Fruit fly (Drosophila melanogaster): Measurements from ENCODE around the gene fabp.
A peak's percentile ranks its signal among the peaks of the same experiment; 100 is the strongest.

The fabp gene

DNA sequence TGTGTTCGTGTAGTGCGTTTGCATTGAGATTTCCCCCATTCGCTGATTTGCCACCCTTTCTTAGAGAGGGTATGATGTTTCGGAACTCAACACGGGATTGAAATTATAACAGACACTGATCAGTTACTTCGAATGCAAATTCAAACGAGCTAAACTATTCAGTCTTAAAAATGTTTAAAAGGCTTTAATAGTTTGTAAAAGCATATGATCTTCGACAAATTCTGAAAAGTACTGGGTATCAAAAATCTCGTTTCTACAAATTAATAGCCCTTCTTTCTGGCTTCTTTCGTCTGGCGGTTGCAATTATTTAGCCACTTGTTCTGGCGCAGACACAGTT is 15.4 kb upstream of the fabp start (continued):
- 0 out of 2 replicates have a peak, but pooled peaks have one; percentile 29 for TF ChIP-seq sim (GFP tag; IDR thresholded peaks at IDR 0.05)
- peak; percentile 11; the same call in 1 of the 3 replicates for TF ChIP-seq CG11456 (GFP tag; IDR thresholded peaks at IDR 0.05)
- TF ChIP-seq CG13775 (GFP tag; optimal IDR thresholded peaks at IDR 0.05): peak; percentile 50
- no peak for TF ChIP-seq ab (GFP tag; optimal IDR thresholded peaks at IDR 0.05)
- TF ChIP-seq Fer3 (tag; optimal IDR thresholded peaks at IDR 0.05): peak; percentile 60
- no peak for TF ChIP-seq CG6791 (GFP tag; IDR thresholded peaks at IDR 0.05; ENCODE audit: partially characterized antibody)
- TF ChIP-seq CG4282 (GFP tag; optimal IDR thresholded peaks at IDR 0.05): no peak
- TF ChIP-seq ato (GFP tag; IDR thresholded peaks at IDR 0.05; ENCODE audit: partially characterized antibody): no peak
- no peak for TF ChIP-seq BtbVII (GFP tag; optimal IDR thresholded peaks at IDR 0.05)
- TF ChIP-seq Elba2 (GFP tag; optimal IDR thresholded peaks at IDR 0.05): no peak
- no peak for TF ChIP-seq ftz-f1 (GFP tag; optimal IDR thresholded peaks at IDR 0.05)
- TF ChIP-seq dpn (GFP tag; optimal IDR thresholded peaks at IDR 0.05): peak; percentile 68 to 77
- TF ChIP-seq CG9876 (GFP tag; optimal IDR thresholded peaks at IDR 0.05): no peak
- peak; percentile 77 for TF ChIP-seq CG5953 (GFP tag; IDR thresholded peaks at IDR 0.05)
- TF ChIP-seq hth (optimal IDR thresholded peaks at IDR 0.05): no peak
- TF ChIP-seq CG13894 (tag; optimal IDR thresholded peaks at IDR 0.05): no peak
- peak; percentile 67 for TF ChIP-seq CG17829 (tag; optimal IDR thresholded peaks at IDR 0.05)
- no peak for TF ChIP-seq CG2202 (tag; optimal IDR thresholded peaks at IDR 0.05)
- TF ChIP-seq NfI (GFP tag; optimal IDR thresholded peaks at IDR 0.05): peak; percentile 76
- TF ChIP-seq ranshi (GFP tag; IDR thresholded peaks at IDR 0.05): peak; percentile 72
- TF ChIP-seq cwo (GFP tag; optimal IDR thresholded peaks at IDR 0.05): peak; percentile 41
- TF ChIP-seq CG8765 (GFP tag; IDR thresholded peaks at IDR 0.05): no peak
- TF ChIP-seq tll (GFP tag; optimal IDR thresholded peaks at IDR 0.05): no peak
- no peak; the same call in 1 of the 2 replicates for TF ChIP-seq CG4360 (GFP tag; IDR thresholded peaks at IDR 0.05)
- no peak for TF ChIP-seq Poxn (GFP tag; IDR thresholded peaks at IDR 0.05)
- no peak for TF ChIP-seq pfk (GFP tag; optimal IDR thresholded peaks at IDR 0.05)
- no peak for TF ChIP-seq hb (GFP tag; IDR thresholded peaks at IDR 0.05; ENCODE audit: partially characterized antibody)
- TF ChIP-seq CG18262 (tag; optimal IDR thresholded peaks at IDR 0.05): peak; percentile 66
- TF ChIP-seq NC2β (GFP tag; optimal IDR thresholded peaks at IDR 0.05): no peak
- TF ChIP-seq ash1 (GFP tag; optimal IDR thresholded peaks at IDR 0.05): no peak
- TF ChIP-seq dimm (GFP tag; IDR thresholded peaks at IDR 0.05): peak; percentile 65
- no peak for TF ChIP-seq Kr (GFP tag; optimal IDR thresholded peaks at IDR 0.05)
- no peak for TF ChIP-seq tap (tag; optimal IDR thresholded peaks at IDR 0.05)
- no peak for TF ChIP-seq CG3726 (GFP tag; IDR thresholded peaks at IDR 0.05)
- peak; percentile 63 for TF ChIP-seq wor (GFP tag; IDR thresholded peaks at IDR 0.05)
- TF ChIP-seq her (GFP tag; optimal IDR thresholded peaks at IDR 0.05): peak; percentile 58
- TF ChIP-seq Stat92E (GFP tag; optimal IDR thresholded peaks at IDR 0.05): no peak
- no peak for TF ChIP-seq grn (GFP tag; optimal IDR thresholded peaks at IDR 0.05)

DNA sequence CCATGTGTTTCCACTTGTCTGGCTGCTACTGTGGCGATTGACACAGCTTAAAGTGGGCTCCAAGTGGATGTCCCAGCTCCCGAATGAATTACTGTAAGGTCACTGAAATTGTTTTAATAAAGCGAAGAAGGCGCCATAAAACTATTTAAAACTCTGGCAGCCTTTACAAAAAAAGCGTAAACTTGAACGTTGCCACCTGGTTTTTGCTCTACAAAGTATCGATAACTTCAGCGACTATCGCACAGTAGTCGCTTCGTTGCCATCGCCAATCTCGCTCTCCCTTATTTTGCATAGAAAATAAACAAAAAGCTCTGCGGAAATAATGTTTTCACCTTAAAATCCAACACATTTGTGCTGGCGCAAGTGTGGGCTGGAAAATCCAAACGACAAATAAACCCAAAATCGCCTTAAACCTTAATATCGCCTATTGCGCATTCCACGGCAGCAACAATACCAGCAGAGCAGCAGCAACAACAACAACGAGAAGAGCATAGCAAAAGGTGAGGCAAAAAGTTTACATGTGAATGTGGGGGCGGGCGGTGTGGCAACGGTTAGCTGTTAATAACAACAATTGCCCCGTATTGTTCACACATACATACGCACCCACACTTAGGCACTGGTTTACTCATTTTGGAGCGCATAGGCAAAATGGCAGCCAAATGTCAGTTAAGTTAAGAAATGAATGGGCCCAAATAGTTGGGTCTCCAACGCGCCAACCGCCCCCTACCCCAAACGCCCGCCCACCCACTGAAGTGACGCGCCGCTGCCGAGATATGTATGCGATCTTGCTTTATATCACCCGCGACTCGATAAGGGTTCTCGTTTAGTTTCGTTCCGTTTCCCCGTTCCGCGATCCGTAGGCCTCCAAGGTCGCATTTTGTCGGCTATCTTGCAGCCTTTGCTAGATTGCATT is 14.7 kb upstream of the fabp start, which contains the start of gene wkd:
Gene wkd, plus strand, starts transcription at position 237 of the 913 bp plus-strand sequence.
- no peak for TF ChIP-seq CG4854 (GFP tag; optimal IDR thresholded peaks at IDR 0.05)
- no peak for TF ChIP-seq CG5245 (GFP tag; optimal IDR thresholded peaks at IDR 0.05)
- no peak for TF ChIP-seq CG10959 (GFP tag; IDR thresholded peaks at IDR 0.05)
- TF ChIP-seq ato (GFP tag; IDR thresholded peaks at IDR 0.05; ENCODE audit: partially characterized antibody): peak; percentile 77; the same call in 1 of the 2 replicates
- no peak for TF ChIP-seq Lpt (GFP tag; optimal IDR thresholded peaks at IDR 0.05)
- TF ChIP-seq stc (GFP tag; IDR thresholded peaks at IDR 0.05): no peak
- peak; percentile 73 for TF ChIP-seq CG12659 (GFP tag; optimal IDR thresholded peaks at IDR 0.05)
- peak; percentile 50; the same call in 1 of the 2 replicates for TF ChIP-seq CG2129 (GFP tag; IDR thresholded peaks at IDR 0.05; ENCODE audit: partially characterized antibody)
- TF ChIP-seq MESR4 (GFP tag; optimal IDR thresholded peaks at IDR 0.05): peak; percentile 77
- no peak for TF ChIP-seq wdn (GFP tag; IDR thresholded peaks at IDR 0.05)
- no peak for TF ChIP-seq yki (optimal IDR thresholded peaks at IDR 0.05)
- TF ChIP-seq CG12155 (GFP tag; optimal IDR thresholded peaks at IDR 0.05): peak; percentile 58
- no peak for TF ChIP-seq Gsc (GFP tag; IDR thresholded peaks at IDR 0.05)
- TF ChIP-seq bcd (GFP tag; optimal IDR thresholded peaks at IDR 0.05): no peak
- TF ChIP-seq CG15696 (tag; optimal IDR thresholded peaks at IDR 0.05): no peak
